Fruit fly (Drosophila melanogaster) whole organism, adult: ENCODE data around the gene Tgt.

Source experiments
- CG11617 ChIP-seq: fragments of 200-800 bp; sonication (Bioruptor generic); optimal IDR thresholded peaks from 2 replicates; lab custom pipeline; 2017; ENCODE audit warnings: mild to moderate bottlenecking, missing biosample characterization, missing genetic modification reagents, missing genetic modification characterization
- CG7045 ChIP-seq: fragments of 200-800 bp; sonication (Bioruptor generic); optimal IDR thresholded peaks from 2 replicates; lab custom pipeline; 2017; ENCODE audit warnings: missing biosample characterization, mild to moderate bottlenecking, missing genetic modification characterization
- Hr96 ChIP-seq: fragments of 200-800 bp; sonication (Bioruptor generic); optimal IDR thresholded peaks from 2 replicates; lab custom pipeline; 2016; ENCODE audit warnings: missing biosample characterization, missing genetic modification characterization
- cnc ChIP-seq, 2 experiments: fragments of >200 bp; optimal IDR thresholded peaks; 2 replicates each; lab custom pipeline; 2017
- kay ChIP-seq: fragments of 200-800 bp; sonication (Bioruptor generic); peaks from one replicate; lab custom pipeline; 2016; ENCODE audit warnings: missing biosample characterization, missing genetic modification characterization, borderline replicate concordance

dm6 chr2L:1144371-1145360 is 39.2 kb upstream of the Tgt start:
- no peak for TF ChIP-seq kay (GFP tag; lab: Kevin White, UChicago)
- TF ChIP-seq Hr96 (GFP tag; lab: Kevin White, UChicago): no peak
- TF ChIP-seq CG7045 (GFP tag; lab: Kevin White, UChicago): no peak
- TF ChIP-seq cnc (optimal IDR thresholded peaks at IDR 0.05; lab: Kevin White, UChicago): no peak
- TF ChIP-seq CG11617 (GFP tag; lab: Kevin White, UChicago): no peak
